Worm (Caenorhabditis elegans) whole organism, late embryonic: ENCODE results near the gene cuc-1.

Experiments used
- ama-1 ChIP-seq: fragments of 150-350 bp; optimal IDR thresholded peaks from 2 replicates; lab custom pipeline; 2014
- ceh-22 ChIP-seq: sonication (generic microtip); optimal IDR thresholded peaks from 2 replicates; lab custom pipeline; 2017; ENCODE audit warnings: missing biosample characterization, missing genetic modification characterization
- ceh-30 ChIP-seq: fragments of 150-350 bp; optimal IDR thresholded peaks from 2 replicates; lab custom pipeline; 2014; ENCODE audit warnings: missing biosample characterization, missing genetic modification characterization
- ceh-6 ChIP-seq: fragments of 200-800 bp; sonication (Bioruptor generic); optimal IDR thresholded peaks from 2 replicates; lab custom pipeline; 2018; ENCODE audit warnings: mild to moderate bottlenecking, missing genetic modification characterization, missing compliant biosample characterization
- fax-1 ChIP-seq: sonication (generic microtip); optimal IDR thresholded peaks from 2 replicates; lab custom pipeline; 2016; ENCODE audit warnings: missing genotype, missing genetic modification characterization, missing compliant biosample characterization
- gmeb-2 ChIP-seq: sonication (generic microtip); optimal IDR thresholded peaks from 2 replicates; lab custom pipeline; 2016; ENCODE audit warnings: missing genetic modification characterization, inconsistent platforms, missing compliant biosample characterization
- nhr-11 ChIP-seq: fragments of 150-350 bp; optimal IDR thresholded peaks from 2 replicates; lab custom pipeline; 2014; ENCODE audit warnings: missing biosample characterization, missing genetic modification characterization
- pag-3 ChIP-seq: sonication (generic microtip); optimal IDR thresholded peaks from 2 replicates; lab custom pipeline; 2016; ENCODE audit warnings: missing compliant biosample characterization, missing genetic modification characterization, borderline replicate concordance
- pqm-1 ChIP-seq: sonication (generic microtip); optimal IDR thresholded peaks from 2 replicates; lab custom pipeline; 2016; ENCODE audit warnings: missing genetic modification characterization, missing compliant biosample characterization
- ref-2 ChIP-seq: sonication (generic microtip); optimal IDR thresholded peaks from 2 replicates; lab custom pipeline; 2016; ENCODE audit warnings: missing genetic modification characterization, missing compliant biosample characterization
- tbx-2 ChIP-seq: sonication (generic microtip); optimal IDR thresholded peaks from 2 replicates; lab custom pipeline; 2016; ENCODE audit warnings: missing genetic modification characterization, missing compliant biosample characterization
- unc-86 ChIP-seq: sonication (generic microtip); optimal IDR thresholded peaks from 2 replicates; lab custom pipeline; 2016; ENCODE audit warnings: missing genetic modification characterization, missing compliant biosample characterization
- ztf-16 ChIP-seq: sonication (generic microtip); optimal IDR thresholded peaks from 2 replicates; lab custom pipeline; 2017; ENCODE audit warnings: missing genetic modification characterization, missing compliant biosample characterization

DNA sequence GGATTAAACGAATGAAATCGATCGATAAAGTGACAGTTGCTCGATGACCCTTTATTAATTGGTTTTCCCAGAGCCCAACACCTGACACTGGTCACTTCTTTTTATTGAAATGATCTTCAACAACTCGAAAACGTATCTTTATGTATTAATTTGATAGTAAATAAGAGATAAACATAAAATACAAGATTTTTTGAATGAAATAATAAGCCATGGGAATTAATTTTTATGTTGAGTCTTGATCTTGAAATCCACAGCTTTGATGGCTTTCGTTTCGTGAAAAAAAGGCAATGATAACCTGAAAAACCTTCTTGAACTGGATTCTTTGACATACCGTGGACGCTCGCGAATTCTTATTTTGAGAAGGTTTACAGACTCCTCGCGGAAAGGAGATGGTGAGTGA is 46.7 kb upstream of the cuc-1 start, which contains the start of gene pcp-5:
- TF ChIP-seq ceh-6 (GFP tag; lab: Kevin White, UChicago), result no peak
- no peak for TF ChIP-seq tbx-2
- TF ChIP-seq gmeb-2 (tag; lab: Kevin White, UChicago), result no peak
- no peak for TF ChIP-seq unc-86 (tag; lab: Kevin White, UChicago)
- TF ChIP-seq fax-1, result no peak
- TF ChIP-seq ref-2 (tag; lab: Kevin White, UChicago), result no peak
- no peak for TF ChIP-seq nhr-11
- TF ChIP-seq pag-3 (tag; lab: Kevin White, UChicago), result no peak
- no peak for TF ChIP-seq pqm-1
- no peak for TF ChIP-seq ama-1
- TF ChIP-seq ceh-30 (tag; lab: Kevin White, UChicago), result no peak
- TF ChIP-seq ceh-22 (tag; lab: Kevin White, UChicago), result no peak
- TF ChIP-seq ztf-16 (tag; lab: Kevin White, UChicago), result no peak
